Worm (Caenorhabditis elegans) whole organism, young adult: Measurements from ENCODE around the gene Y7A9A.1.
"Not testable (repeated sequence)": the region's sequence is repeated elsewhere in the genome, so short reads cannot be mapped to it uniquely, and the experiment has no call there.

ENCODE experiments used
- C06A6.2 ChIP-seq: fragments of 200-800 bp; sonication (Bioruptor generic); conservative IDR thresholded peaks from 2 replicates; pipeline ENCODE4 v1.3.6; 2022; ENCODE audit warnings: missing genetic modification characterization, missing compliant biosample characterization
- F22D6.2 ChIP-seq: sonication (generic microtip); optimal IDR thresholded peaks from 2 replicates; lab custom pipeline; 2016; ENCODE audit warnings: mild to moderate bottlenecking, missing genetic modification characterization, missing compliant biosample characterization
- F33H1.4 ChIP-seq: fragments of 200-800 bp; sonication (Bioruptor generic); IDR thresholded peaks from 2 replicates; pipeline ENCODE4 v1.3.6; 2022; ENCODE audit warnings: missing genetic modification reagents, missing genetic modification characterization, missing compliant biosample characterization
- K12H6.12 ChIP-seq: fragments of 200-800 bp; sonication (Bioruptor generic); optimal IDR thresholded peaks from 2 replicates; lab custom pipeline; 2018; ENCODE audit warnings: mild to moderate bottlenecking, missing genetic modification characterization, missing compliant biosample characterization
- ZK185.1 ChIP-seq: sonication (generic microtip); optimal IDR thresholded peaks from 2 replicates; lab custom pipeline; 2016; ENCODE audit warnings: mild to moderate bottlenecking, missing genetic modification characterization, missing compliant biosample characterization; ENCODE audit not compliant: poor library complexity, severe bottlenecking
- ama-1 ChIP-seq, 3 experiments: fragments of 150-350 bp in 1 of 3; sonication (generic microtip) in 2 of 3; optimal IDR thresholded peaks; 2 replicates each; lab custom pipeline; 2014 to 2018; ENCODE audit warnings: missing biosample characterization in 2 of 3, missing genetic modification characterization in 2 of 3, missing genetic modification reagents in 2 of 3
- aptf-3 ChIP-seq: fragments of 200-800 bp; sonication (Bioruptor generic); IDR thresholded peaks from 2 replicates; pipeline ENCODE4 v1.3.6; 2022; ENCODE audit warnings: missing genetic modification characterization, missing compliant biosample characterization
- atf-7 ChIP-seq: sonication (generic microtip); optimal IDR thresholded peaks from 2 replicates; lab custom pipeline; 2017; ENCODE audit warnings: mild to moderate bottlenecking, missing genetic modification characterization, missing compliant biosample characterization
- attf-6 ChIP-seq: fragments of 200-800 bp; sonication (Bioruptor generic); IDR thresholded peaks from 2 replicates; pipeline ENCODE4 v1.3.6; 2022; ENCODE audit warnings: missing genetic modification reagents, missing genetic modification characterization, missing compliant biosample characterization
- bed-2 ChIP-seq: fragments of 200-800 bp; sonication (Bioruptor generic); IDR thresholded peaks from 2 replicates; pipeline ENCODE4 v1.3.6; 2022; ENCODE audit warnings: missing genetic modification reagents, missing genetic modification characterization, missing compliant biosample characterization
- cebp-1 ChIP-seq, 2 experiments: fragments of 200-800 bp in 1 of 2; sonication (Bioruptor generic) in 1 of 2; sonication (generic microtip) in 1 of 2; IDR thresholded peaks in 1 of 2; optimal IDR thresholded peaks in 1 of 2; 2 replicates each; pipeline versions ENCODE4 v1.3.6 to Lab custom; 2017 to 2022; ENCODE audit warnings: missing compliant biosample characterization in 2 of 2, missing genetic modification characterization in 2 of 2, mild to moderate bottlenecking in 1 of 2, missing genetic modification reagents in 1 of 2, moderate library complexity in 1 of 2
- cebp-2 ChIP-seq: fragments of 200-800 bp; sonication (Bioruptor generic); IDR thresholded peaks from 2 replicates; pipeline ENCODE4 v1.3.6; 2022; ENCODE audit warnings: missing genetic modification characterization, missing compliant biosample characterization
- dpff-1 ChIP-seq: sonication (generic microtip); optimal IDR thresholded peaks from 2 replicates; lab custom pipeline; 2017; ENCODE audit warnings: mild to moderate bottlenecking, missing genetic modification characterization, missing compliant biosample characterization
- ets-4 ChIP-seq: fragments of 200-800 bp; sonication (Bioruptor generic); optimal IDR thresholded peaks from 2 replicates; lab custom pipeline; 2018; ENCODE audit warnings: mild to moderate bottlenecking, missing genetic modification characterization, missing compliant biosample characterization
- hmg-1.2 ChIP-seq: fragments of 200-800 bp; sonication (Bioruptor generic); IDR thresholded peaks from 2 replicates; pipeline ENCODE4 v1.3.6; 2022; ENCODE audit warnings: missing genetic modification reagents, missing genetic modification characterization, missing compliant biosample characterization
- let-607 ChIP-seq, 2 experiments: fragments of 200-800 bp in 1 of 2; sonication (Bioruptor generic) in 1 of 2; sonication (generic microtip) in 1 of 2; optimal IDR thresholded peaks; 2 replicates each; lab custom pipeline; 2016 to 2018; ENCODE audit warnings: mild to moderate bottlenecking in 2 of 2, missing compliant biosample characterization in 2 of 2, missing genetic modification characterization in 2 of 2, moderate library complexity in 2 of 2, missing genotype in 1 of 2
- lin-26 ChIP-seq: fragments of 200-800 bp; sonication (Bioruptor generic); IDR thresholded peaks from 2 replicates; pipeline ENCODE4 v1.3.6; 2022; ENCODE audit warnings: missing genetic modification reagents, missing genetic modification characterization, missing compliant biosample characterization
- lin-40 ChIP-seq: sonication (generic microtip); optimal IDR thresholded peaks from 2 replicates; lab custom pipeline; 2016; ENCODE audit warnings: missing genetic modification characterization, mild to moderate bottlenecking, missing compliant biosample characterization, missing genotype, missing genetic modification reagents
- madf-10 ChIP-seq: sonication (generic microtip); optimal IDR thresholded peaks from 2 replicates; lab custom pipeline; 2016; ENCODE audit warnings: mild to moderate bottlenecking, missing genetic modification characterization, missing compliant biosample characterization
- mcd-1 ChIP-seq: fragments of 200-800 bp; sonication (Bioruptor generic); IDR thresholded peaks from 2 replicates; pipeline ENCODE4 v1.3.6; 2022; ENCODE audit warnings: missing genetic modification reagents, missing genetic modification characterization, missing compliant biosample characterization
- mel-28 ChIP-seq: sonication (generic microtip); optimal IDR thresholded peaks from 2 replicates; lab custom pipeline; 2016; ENCODE audit warnings: borderline replicate concordance, mild to moderate bottlenecking, missing genetic modification characterization, missing compliant biosample characterization
- nfya-2 ChIP-seq: fragments of 200-800 bp; sonication (Bioruptor generic); IDR thresholded peaks from 2 replicates; pipeline ENCODE4 v1.3.6; 2022; ENCODE audit warnings: missing genetic modification reagents, missing genetic modification characterization, missing compliant biosample characterization
- nhr-80 ChIP-seq: sonication (generic microtip); optimal IDR thresholded peaks from 2 replicates; lab custom pipeline; 2016; ENCODE audit warnings: missing genetic modification characterization, missing compliant biosample characterization
- nhr-90 ChIP-seq: sonication (generic microtip); optimal IDR thresholded peaks from 2 replicates; lab custom pipeline; 2016; ENCODE audit warnings: missing genotype, mild to moderate bottlenecking, missing genetic modification characterization, missing compliant biosample characterization
- pbrm-1 ChIP-seq: fragments of 200-800 bp; sonication (Bioruptor generic); IDR thresholded peaks from 2 replicates; pipeline ENCODE4 v1.3.6; 2022; ENCODE audit warnings: missing genetic modification reagents, missing genetic modification characterization, missing compliant biosample characterization
- rpc-1 ChIP-seq, 2 experiments: fragments of 150-350 bp in 1 of 2; sonication (generic microtip) in 1 of 2; optimal IDR thresholded peaks; 2 replicates each; lab custom pipeline; 2014 to 2018; ENCODE audit warnings: missing biosample characterization in 1 of 2, missing genetic modification characterization in 1 of 2, missing genetic modification reagents in 1 of 2, missing genotype in 1 of 2
- snpc-1.3 ChIP-seq: sonication (generic microtip); optimal IDR thresholded peaks from 2 replicates; lab custom pipeline; 2017; ENCODE audit warnings: missing genetic modification characterization, mild to moderate bottlenecking, missing compliant biosample characterization, antibody characterized with exemption, moderate library complexity, missing genotype, missing genetic modification reagents; ENCODE audit not compliant: insufficient read depth
- snpc-4 ChIP-seq, 5 experiments: fragments of 150-350 bp in 1 of 5; sonication (generic microtip) in 4 of 5; optimal IDR thresholded peaks; 2 replicates each; lab custom pipeline; 2014 to 2018; ENCODE audit warnings: missing genetic modification characterization in 5 of 5, missing biosample characterization in 3 of 5, antibody characterized with exemption in 2 of 5, mild to moderate bottlenecking in 2 of 5, missing compliant biosample characterization in 2 of 5, missing genotype in 2 of 5, moderate library complexity in 2 of 5, missing genetic modification reagents in 1 of 5
- somi-1 ChIP-seq: fragments of 200-800 bp; sonication (Bioruptor generic); optimal IDR thresholded peaks from 2 replicates; lab custom pipeline; 2018; ENCODE audit warnings: mild to moderate bottlenecking, missing genetic modification characterization, missing compliant biosample characterization
- tbp1 ChIP-seq: fragments of 200-800 bp; sonication (Bioruptor generic); optimal IDR thresholded peaks from 2 replicates; lab custom pipeline; 2018; ENCODE audit warnings: mild to moderate bottlenecking, missing genetic modification characterization, missing compliant biosample characterization
- tlf-1 ChIP-seq: fragments of 200-800 bp; sonication (Bioruptor generic); optimal IDR thresholded peaks from 2 replicates; lab custom pipeline; 2018; ENCODE audit warnings: mild to moderate bottlenecking, missing genetic modification characterization, missing compliant biosample characterization
- zim-3 ChIP-seq: sonication (generic microtip); optimal IDR thresholded peaks from 2 replicates; lab custom pipeline; 2017; ENCODE audit warnings: mild to moderate bottlenecking, missing genetic modification characterization, moderate library complexity, missing compliant biosample characterization
- ztf-22 ChIP-seq: fragments of 200-800 bp; sonication (Bioruptor generic); optimal IDR thresholded peaks from 2 replicates; lab custom pipeline; 2018; ENCODE audit warnings: mild to moderate bottlenecking, missing genetic modification characterization, moderate library complexity, missing compliant biosample characterization
- ztf-26 ChIP-seq: sonication (generic microtip); optimal IDR thresholded peaks from 2 replicates; lab custom pipeline; 2017; ENCODE audit warnings: missing genetic modification characterization, missing compliant biosample characterization

Y7A9A.1 gene

ce11 chrIV:16172112-16172511 is 24.7 kb upstream of the Y7A9A.1 start:
- TF ChIP-seq mcd-1 (peak; percentile 12; the same call in 1 of the 2 replicates), attf-6 (GFP tag; lab: Robert Waterston, UW) (peak; percentile 90), snpc-4 (tag; optimal IDR thresholded peaks at IDR 0.05; lab: Kevin White, UChicago) (peak in 1 of 4 experiments; percentile 73), rpc-1 (tag; optimal IDR thresholded peaks at IDR 0.05; lab: Kevin White, UChicago) (peak; percentile 17)
- TF ChIP-seq snpc-4 (GFP tag; optimal IDR thresholded peaks at IDR 0.05; lab: Kevin White, UChicago); rpc-1 (optimal IDR thresholded peaks at IDR 0.05; lab: Kevin White, UChicago): not testable (repeated sequence)

ce11 chrIV:16172786-16173371 is 23.9 kb upstream of the Y7A9A.1 start:
- 0 out of 2 replicates have a peak, but pooled peaks have one; percentile 27 for TF ChIP-seq attf-6 (GFP tag; lab: Robert Waterston, UW)
- 0 out of 2 replicates have a peak, but pooled peaks have one; percentile 57 for TF ChIP-seq nfya-2 (GFP tag; lab: Robert Waterston, UW)
- peak; percentile 75 for TF ChIP-seq ama-1 (optimal IDR thresholded peaks at IDR 0.05; lab: Kevin White, UChicago)
- TF ChIP-seq ama-1 (GFP tag; optimal IDR thresholded peaks at IDR 0.05; lab: Kevin White, UChicago), result no peak
- TF ChIP-seq mel-28 (tag; lab: Kevin White, UChicago), result no peak
- no peak for TF ChIP-seq cebp-2 (GFP tag; lab: Robert Waterston, UW)
- TF ChIP-seq lin-26 (GFP tag; lab: Robert Waterston, UW), result peak; percentile 57; the same call in 1 of the 2 replicates

DNA sequence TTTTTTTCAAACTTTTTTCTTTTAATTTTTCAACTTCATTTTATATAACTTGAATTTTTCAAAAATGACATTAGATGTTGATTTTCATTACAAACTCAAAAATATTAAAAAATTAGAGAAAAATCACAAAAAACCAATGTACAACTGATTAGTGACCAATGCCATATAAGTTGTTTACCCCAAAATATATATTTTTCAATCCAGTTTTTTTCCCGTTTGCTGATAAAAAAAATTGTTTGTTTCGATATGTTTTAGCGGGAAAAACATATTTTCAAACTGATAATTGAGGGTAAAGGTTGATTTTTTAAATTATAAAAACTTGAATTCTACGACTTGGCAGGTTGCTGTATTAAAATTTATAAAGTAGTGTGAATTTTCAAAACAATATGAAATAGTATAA is 20.0 kb upstream of the Y7A9A.1 start:
- TF ChIP-seq attf-6 (GFP tag; lab: Robert Waterston, UW) (0 out of 2 replicates have a peak, but pooled peaks have one; percentile 7), snpc-4 (GFP tag; optimal IDR thresholded peaks at IDR 0.05; lab: Kevin White, UChicago) (no peak), snpc-4 (tag; optimal IDR thresholded peaks at IDR 0.05; lab: Kevin White, UChicago) (peak in 1 of 4 experiments; percentile 39), bed-2 (no peak)

- TF ChIP-seq snpc-4 (GFP tag; optimal IDR thresholded peaks at IDR 0.05; lab: Kevin White, UChicago) (no peak), snpc-4 (tag; optimal IDR thresholded peaks at IDR 0.05; lab: Kevin White, UChicago) (peak in 1 of 4 experiments; percentile 43), nhr-80 (tag; lab: Kevin White, UChicago) (peak; percentile 64), zim-3 (tag; lab: Kevin White, UChicago) (no peak), aptf-3 (GFP tag; lab: Robert Waterston, UW) (no peak)
- TF ChIP-seq, all 124 proteins: peak for 2
These were observed 18.4 kb upstream of the Y7A9A.1 start for ce11 chrIV:16178433-16178832.

- TF ChIP-seq F22D6.2 (peak; percentile 75), F33H1.4 (no peak), dpff-1 (tag; lab: Kevin White, UChicago) (no peak), ZK185.1 (tag; lab: Kevin White, UChicago) (peak; percentile 51), nhr-90 (tag; lab: Kevin White, UChicago) (peak; percentile 55), C06A6.2 (GFP tag; lab: Robert Waterston, UW) (0 out of 2 replicates have a peak, but pooled peaks have one; percentile 23), nfya-2 (GFP tag; lab: Robert Waterston, UW) (no peak), somi-1 (peak; percentile 75), madf-10 (tag; lab: Kevin White, UChicago) (peak; percentile 55), cebp-1 (GFP tag; IDR thresholded peaks at IDR 0.05; lab: Robert Waterston, UW) (no peak; the same call in 1 of the 2 replicates), cebp-1 (tag; optimal IDR thresholded peaks at IDR 0.05; lab: Kevin White, UChicago) (no peak), K12H6.12 (tag; lab: Kevin White, UChicago) (peak; percentile 16), snpc-4 (GFP tag; optimal IDR thresholded peaks at IDR 0.05; lab: Kevin White, UChicago) (no peak), snpc-4 (tag; optimal IDR thresholded peaks at IDR 0.05; lab: Kevin White, UChicago) (peak; percentile 77 to 93 (median 87)), let-607 (tag; optimal IDR thresholded peaks at IDR 0.05; lab: Kevin White, UChicago) (peak in 1 of 2 experiments; percentile 68), lin-40 (tag; lab: Kevin White, UChicago) (peak; percentile 90), ets-4 (GFP tag; lab: Kevin White, UChicago) (peak; percentile 27), pbrm-1 (0 out of 2 replicates have a peak, but pooled peaks have one; percentile 44), hmg-1.2 (GFP tag; lab: Robert Waterston, UW) (peak; percentile 58; the same call in 1 of the 2 replicates), ztf-22 (peak; percentile 95), tlf-1 (peak; percentile 35), atf-7 (peak; percentile 60), ztf-26 (tag; lab: Kevin White, UChicago) (peak; percentile 83), nhr-80 (tag; lab: Kevin White, UChicago) (peak; percentile 99), snpc-1.3 (tag; lab: Kevin White, UChicago) (no peak), tbp1 (GFP tag; lab: Kevin White, UChicago) (peak; percentile 41)
These were observed 15.8 kb upstream of the Y7A9A.1 start for ce11 chrIV:16180898-16181482.
